Fruit fly (Drosophila melanogaster) whole organism, pupa: ENCODE measurements around the gene Fatp1.
A peak's percentile ranks its signal among the peaks of the same experiment; 100 is the strongest.

Experiments used
- CG10348 ChIP-seq: fragments of 200-800 bp; sonication (Bioruptor generic); IDR thresholded peaks from 2 replicates; pipeline ENCODE4 v1.3.6; 2022; ENCODE audit warnings: missing biosample characterization, missing genetic modification characterization
- CG12605 ChIP-seq: fragments of 200-800 bp; sonication (Bioruptor generic); IDR thresholded peaks from 2 replicates; pipeline ENCODE4 v1.3.6; 2022; ENCODE audit warnings: missing biosample characterization, missing genetic modification characterization
- CG13204 ChIP-seq: fragments of 200-800 bp; sonication (Bioruptor generic); optimal IDR thresholded peaks from 2 replicates; lab custom pipeline; 2018; ENCODE audit warnings: missing biosample characterization, mild to moderate bottlenecking, missing genetic modification characterization, moderate library complexity
- CG14655 ChIP-seq: fragments of 200-800 bp; sonication (Bioruptor generic); optimal IDR thresholded peaks from 3 replicates; lab custom pipeline; 2017; ENCODE audit warnings: mild to moderate bottlenecking, missing biosample characterization, missing genetic modification reagents, missing genetic modification characterization
- CG15710 ChIP-seq: fragments of 200-800 bp; sonication (Bioruptor generic); optimal IDR thresholded peaks from 2 replicates; lab custom pipeline; 2018; ENCODE audit warnings: missing biosample characterization, mild to moderate bottlenecking, missing genetic modification characterization, moderate library complexity
- CG17806 ChIP-seq: fragments of 200-800 bp; sonication (Bioruptor generic); optimal IDR thresholded peaks from 2 replicates; lab custom pipeline; 2018; ENCODE audit warnings: missing biosample characterization, mild to moderate bottlenecking, missing genetic modification characterization, moderate library complexity
- CG32121 ChIP-seq: fragments of 200-800 bp; sonication (Bioruptor generic); IDR thresholded peaks from 2 replicates; pipeline ENCODE4 v1.3.6; 2022; ENCODE audit warnings: missing biosample characterization, missing genetic modification characterization
- CG34367 ChIP-seq: fragments of 200-800 bp; sonication (Bioruptor generic); optimal IDR thresholded peaks from 2 replicates; lab custom pipeline; 2018; ENCODE audit warnings: missing biosample characterization, mild to moderate bottlenecking, missing genetic modification characterization
- CG4496 ChIP-seq: fragments of 200-800 bp; sonication (Bioruptor generic); IDR thresholded peaks from 3 replicates; pipeline ENCODE4 v1.3.6; 2022; ENCODE audit warnings: missing biosample characterization, missing genetic modification characterization
- CG8159 ChIP-seq: fragments of 200-800 bp; sonication (Bioruptor generic); optimal IDR thresholded peaks from 3 replicates; lab custom pipeline; 2018; ENCODE audit warnings: missing biosample characterization, mild to moderate bottlenecking, missing genetic modification characterization, moderate library complexity
- CG8301 ChIP-seq: fragments of 200-800 bp; sonication (Bioruptor generic); optimal IDR thresholded peaks from 2 replicates; lab custom pipeline; 2018; ENCODE audit warnings: missing biosample characterization, mild to moderate bottlenecking, missing genetic modification characterization
- CG9948 ChIP-seq: fragments of 200-800 bp; sonication (Bioruptor generic); optimal IDR thresholded peaks from 2 replicates; lab custom pipeline; 2018; ENCODE audit warnings: missing biosample characterization, mild to moderate bottlenecking, missing genetic modification characterization, moderate library complexity
- D1 ChIP-seq: fragments of 200-800 bp; sonication (Bioruptor generic); optimal IDR thresholded peaks from 2 replicates; lab custom pipeline; 2018; ENCODE audit warnings: missing biosample characterization, mild to moderate bottlenecking, missing genetic modification characterization, moderate library complexity
- EcR ChIP-seq: fragments of 200-800 bp; sonication (Bioruptor generic); optimal IDR thresholded peaks from 3 replicates; lab custom pipeline; 2019; ENCODE audit warnings: missing biosample characterization, missing genetic modification characterization, mild to moderate bottlenecking, moderate library complexity, missing genetic modification reagents
- Ets98B ChIP-seq: fragments of 200-800 bp; sonication (Bioruptor generic); IDR thresholded peaks from 2 replicates; pipeline ENCODE4 v1.3.6; 2022; ENCODE audit warnings: missing biosample characterization, missing genetic modification characterization
- Pif1A ChIP-seq: fragments of 200-800 bp; sonication (Bioruptor generic); optimal IDR thresholded peaks from 3 replicates; lab custom pipeline; 2016; ENCODE audit warnings: missing biosample characterization, missing genetic modification characterization
- Pif1B ChIP-seq: fragments of 200-800 bp; sonication (Bioruptor generic); optimal IDR thresholded peaks from 3 replicates; lab custom pipeline; 2016; ENCODE audit warnings: missing biosample characterization, missing genetic modification characterization
- Snoo ChIP-seq: fragments of 200-800 bp; sonication (Bioruptor generic); optimal IDR thresholded peaks from 3 replicates; lab custom pipeline; 2017; ENCODE audit warnings: missing biosample characterization, mild to moderate bottlenecking, missing genetic modification characterization, inconsistent platforms
- fd96Ca ChIP-seq: fragments of 200-800 bp; sonication (Bioruptor generic); IDR thresholded peaks from 3 replicates; pipeline ENCODE4 v1.3.6; 2022; ENCODE audit warnings: missing biosample characterization, missing genetic modification characterization
- gl ChIP-seq: fragments of 200-800 bp; sonication (Bioruptor generic); optimal IDR thresholded peaks from 2 replicates; lab custom pipeline; 2018; ENCODE audit warnings: missing biosample characterization, mild to moderate bottlenecking, missing genetic modification characterization
- rn ChIP-seq: fragments of 200-800 bp; sonication (Bioruptor generic); IDR thresholded peaks from 2 replicates; pipeline ENCODE4 v1.3.6; 2022; ENCODE audit warnings: missing biosample characterization, missing genetic modification characterization

Fatp1 gene

DNA sequence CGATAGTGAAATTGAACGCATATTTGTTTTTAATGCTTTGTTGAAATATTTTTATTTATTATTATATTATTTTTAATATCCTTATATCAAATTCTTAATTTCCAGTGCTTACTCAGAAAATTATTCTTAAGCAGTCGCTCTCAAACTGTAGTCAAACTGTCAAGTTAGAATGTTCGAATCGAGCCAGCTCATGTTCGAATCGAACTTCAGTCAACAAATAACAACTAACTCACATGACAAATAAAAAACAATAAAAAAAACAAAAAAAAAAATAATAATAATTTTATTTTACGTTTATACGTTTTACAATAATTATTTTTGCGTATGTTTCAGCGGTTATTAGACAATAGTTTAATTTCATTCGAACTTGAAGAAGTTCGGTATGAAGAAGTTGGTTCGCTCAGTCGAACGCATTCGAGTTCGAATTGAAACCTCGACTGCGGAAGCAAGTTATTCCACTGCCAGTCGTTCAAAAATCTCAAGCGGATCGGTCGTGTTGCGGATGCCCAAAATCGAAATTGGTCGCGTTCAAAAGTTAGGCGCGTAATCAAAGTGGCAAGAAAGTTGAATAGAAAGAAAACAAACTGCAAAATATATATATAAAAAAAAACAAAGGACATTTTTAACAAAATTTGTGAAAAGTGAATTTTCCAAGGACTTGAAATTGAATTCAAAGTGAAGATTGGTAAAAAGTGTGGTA lies 27.6 kb upstream of the Fatp1 start, which contains the start of gene Trim9:
TSS of gene Trim9 (plus strand) at position 463 of the 700 bp plus-strand sequence.
- TF ChIP-seq CG32121 (GFP tag; lab: Robert Waterston, UW) = no peak
- TF ChIP-seq CG34367 (tag; lab: Kevin White, UChicago) = no peak
- TF ChIP-seq EcR (GFP tag; lab: Kevin White, UChicago) = no peak

DNA sequence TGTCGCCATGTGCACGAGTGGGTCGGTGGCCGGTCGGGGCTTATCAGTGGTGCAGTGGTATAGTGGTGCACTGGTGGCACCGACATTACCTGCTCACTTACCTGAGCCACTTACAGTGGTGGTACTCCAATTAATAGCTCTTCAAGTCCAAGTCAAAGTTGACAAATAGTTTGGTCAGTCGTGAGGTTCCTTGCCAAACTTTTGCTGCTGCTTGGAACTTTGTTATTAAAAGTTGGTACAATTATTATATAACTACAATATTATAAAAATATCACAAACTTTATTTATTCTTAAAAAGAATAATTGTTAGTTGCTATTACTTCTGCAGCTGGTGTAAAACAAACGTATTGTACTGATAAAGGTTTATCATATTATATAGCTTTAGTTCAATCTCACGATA lies 27.0 kb upstream of the Fatp1 start:
- TF ChIP-seq rn (GFP tag; lab: Robert Waterston, UW) (no peak), CG34367 (tag; lab: Kevin White, UChicago) (no peak), CG10348 (GFP tag; lab: Robert Waterston, UW) (no peak), fd96Ca (no peak), CG14655 (GFP tag; lab: Kevin White, UChicago) (no peak), CG9948 (tag; lab: Kevin White, UChicago) (no peak), gl (tag; lab: Kevin White, UChicago) (no peak), CG8159 (tag; lab: Kevin White, UChicago) (no peak), CG12605 (GFP tag; lab: Robert Waterston, UW) (no peak), CG17806 (tag; lab: Kevin White, UChicago) (no peak), CG32121 (GFP tag; lab: Robert Waterston, UW) (no peak), CG15710 (tag; lab: Kevin White, UChicago) (no peak), Pif1A (GFP tag; lab: Kevin White, UChicago) (no peak), Snoo (tag; lab: Kevin White, UChicago) (no peak), CG4496 (no peak), Ets98B (GFP tag; lab: Robert Waterston, UW) (no peak)

DNA sequence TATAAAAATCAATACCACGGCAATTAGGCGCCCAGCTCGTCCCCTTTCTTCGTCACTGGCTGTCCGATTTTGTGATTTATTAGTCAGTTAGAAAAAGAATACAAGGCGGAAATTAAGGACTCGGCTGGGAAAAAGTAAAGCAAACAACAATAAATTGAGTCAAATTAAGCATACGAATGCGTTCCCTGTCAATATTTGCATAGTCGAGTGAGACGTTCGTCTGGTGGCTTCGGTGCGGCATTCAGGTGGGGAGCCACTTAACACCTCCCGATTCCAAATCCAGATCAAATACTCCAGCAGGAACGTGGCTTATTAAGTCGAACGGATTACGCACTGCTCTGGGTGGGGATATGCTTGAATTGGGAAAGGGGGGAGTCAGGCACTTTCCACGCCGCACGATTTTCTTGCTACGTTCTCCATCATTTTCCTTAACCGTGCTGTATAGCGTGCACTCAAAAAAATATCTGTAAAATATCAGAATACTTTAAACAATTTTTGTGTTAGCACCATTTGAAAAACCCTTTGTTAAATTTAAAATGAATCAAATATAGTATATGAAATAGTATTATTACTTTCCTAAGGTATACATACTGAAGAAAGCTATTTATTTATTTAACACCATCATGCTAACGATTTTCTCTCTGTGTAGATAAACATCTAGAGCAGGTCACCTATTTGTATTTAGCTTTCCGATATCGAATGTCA lies 26.2 kb upstream of the Fatp1 start:
- TF ChIP-seq CG8159 (tag; lab: Kevin White, UChicago) (peak; percentile 23), fd96Ca (no peak)

DNA sequence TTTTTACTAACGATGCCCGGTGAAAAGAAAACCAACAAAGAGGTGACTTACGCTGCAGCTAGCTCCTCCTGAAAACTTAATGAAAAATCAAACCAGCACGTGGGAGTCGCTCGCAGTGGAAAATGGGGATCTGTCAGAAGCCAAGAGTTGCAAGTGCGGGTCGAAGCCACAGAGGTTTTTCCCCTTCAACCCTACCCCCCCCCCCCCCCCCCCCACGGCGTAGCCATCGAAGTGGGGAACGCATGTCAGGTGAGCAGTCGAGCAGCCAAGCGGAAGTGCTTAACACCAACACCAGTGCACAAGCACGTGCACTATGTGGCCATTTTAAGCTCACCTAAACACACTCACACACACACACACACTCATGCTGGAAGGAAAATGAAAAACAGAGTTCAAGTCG lies 22.3 kb upstream of the Fatp1 start:
- TF ChIP-seq CG14655 (GFP tag; lab: Kevin White, UChicago) = no peak
- TF ChIP-seq CG34367 (tag; lab: Kevin White, UChicago) = no peak
- TF ChIP-seq CG15710 (tag; lab: Kevin White, UChicago) = no peak
- TF ChIP-seq fd96Ca = no peak
- TF ChIP-seq rn (GFP tag; lab: Robert Waterston, UW) = no peak
- TF ChIP-seq D1 (tag; lab: Kevin White, UChicago) = no peak
- no peak for TF ChIP-seq CG8159 (tag; lab: Kevin White, UChicago)
- TF ChIP-seq, all 21 proteins: peak for 0

DNA sequence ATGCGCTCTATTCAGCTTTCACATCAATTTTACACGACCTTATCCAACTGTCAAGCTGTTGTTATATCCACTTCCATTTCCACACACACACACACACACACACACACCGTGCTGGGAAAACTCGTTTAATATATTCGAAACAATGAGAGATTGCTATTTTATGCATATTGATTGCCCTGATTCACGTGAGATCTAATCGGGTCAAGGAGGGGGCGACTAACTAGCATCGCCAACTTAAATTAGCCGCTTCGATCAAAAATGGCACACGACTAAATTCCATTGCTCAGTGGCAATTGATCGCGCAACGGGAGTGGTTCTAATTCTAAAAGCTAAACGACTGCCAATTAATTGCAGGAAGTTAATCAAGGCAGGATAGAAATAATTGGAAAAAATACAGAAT lies 17.0 kb upstream of the Fatp1 start, which contains the start of gene CG18302:
TSS of gene CG18302 (plus strand) at position 301 of the 400 bp plus-strand sequence.
- TF ChIP-seq Pif1A (GFP tag; lab: Kevin White, UChicago) (no peak), rn (GFP tag; lab: Robert Waterston, UW) (no peak), Pif1B (no peak), fd96Ca (no peak), CG8301 (tag; lab: Kevin White, UChicago) (no peak), EcR (GFP tag; lab: Kevin White, UChicago) (no peak), CG32121 (GFP tag; lab: Robert Waterston, UW) (no peak), CG34367 (tag; lab: Kevin White, UChicago) (no peak), CG17806 (tag; lab: Kevin White, UChicago) (no peak), gl (tag; lab: Kevin White, UChicago) (no peak), Snoo (tag; lab: Kevin White, UChicago) (no peak), Ets98B (GFP tag; lab: Robert Waterston, UW) (no peak), CG9948 (tag; lab: Kevin White, UChicago) (no peak), D1 (tag; lab: Kevin White, UChicago) (no peak)

DNA sequence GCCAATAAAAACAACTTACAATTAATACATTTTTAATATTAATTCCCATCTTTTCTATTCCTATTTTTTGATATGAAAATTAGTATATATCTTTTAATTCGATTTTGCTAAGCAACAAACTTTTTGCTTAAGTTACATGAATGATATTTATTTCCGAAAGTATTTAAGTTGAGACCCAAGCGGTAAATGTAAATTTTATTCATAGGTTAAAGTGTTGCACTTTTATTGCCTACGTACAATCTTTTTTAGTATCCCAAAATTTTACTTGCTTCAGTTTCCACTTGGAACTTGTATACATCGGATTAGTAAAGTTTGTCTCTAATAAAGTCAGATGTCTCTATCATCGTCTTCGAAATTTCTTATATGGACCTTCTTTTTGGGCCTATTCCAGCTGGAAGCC lies 14.5 kb upstream of the Fatp1 start, which contains the start of gene CG18301:
TSS of gene CG18301 (plus strand) at position 301 of the 400 bp plus-strand sequence.
- no peak for TF ChIP-seq CG32121 (GFP tag; lab: Robert Waterston, UW)
- TF ChIP-seq CG17806 (tag; lab: Kevin White, UChicago) = no peak
- no peak for TF ChIP-seq rn (GFP tag; lab: Robert Waterston, UW)
- TF ChIP-seq CG8301 (tag; lab: Kevin White, UChicago) = no peak
- TF ChIP-seq Pif1B = no peak
- TF ChIP-seq CG4496 = no peak
- no peak for TF ChIP-seq CG14655 (GFP tag; lab: Kevin White, UChicago)
- TF ChIP-seq CG8159 (tag; lab: Kevin White, UChicago) = no peak
- TF ChIP-seq EcR (GFP tag; lab: Kevin White, UChicago) = no peak
- no peak for TF ChIP-seq fd96Ca
- TF ChIP-seq Ets98B (GFP tag; lab: Robert Waterston, UW) = no peak
- TF ChIP-seq Snoo (tag; lab: Kevin White, UChicago) = no peak
- TF ChIP-seq CG12605 (GFP tag; lab: Robert Waterston, UW) = no peak
- TF ChIP-seq CG34367 (tag; lab: Kevin White, UChicago) = no peak
- no peak for TF ChIP-seq Pif1A (GFP tag; lab: Kevin White, UChicago)
- no peak for TF ChIP-seq D1 (tag; lab: Kevin White, UChicago)
- no peak for TF ChIP-seq gl (tag; lab: Kevin White, UChicago)
- no peak for TF ChIP-seq CG13204 (GFP tag; lab: Kevin White, UChicago)
